Worm (Caenorhabditis elegans) whole organism, L2 larva: ENCODE measurements around the gene myrf-1.

Experiments used
- F13H6.1 ChIP-seq: sonication (generic microtip); optimal IDR thresholded peaks from 2 replicates; lab custom pipeline; 2016; ENCODE audit warnings: missing genetic modification characterization, missing compliant biosample characterization
- aly-2 ChIP-seq: fragments of 150-350 bp; optimal IDR thresholded peaks from 2 replicates; lab custom pipeline; 2014; ENCODE audit warnings: missing biosample characterization, missing genetic modification characterization
- fos-1 ChIP-seq: fragments of 150-350 bp; optimal IDR thresholded peaks from 2 replicates; lab custom pipeline; 2014; ENCODE audit warnings: missing biosample characterization, missing genetic modification characterization
- lin-11 ChIP-seq: fragments of 150-350 bp; sonication (generic microtip); optimal IDR thresholded peaks from 2 replicates; lab custom pipeline; 2014; ENCODE audit warnings: missing biosample characterization, missing genetic modification characterization, inconsistent platforms, mixed read lengths
- nhr-11 ChIP-seq: fragments of 150-350 bp; optimal IDR thresholded peaks from 2 replicates; lab custom pipeline; 2014; ENCODE audit warnings: missing biosample characterization, missing genetic modification characterization
- snpc-4 ChIP-seq: fragments of 150-350 bp; optimal IDR thresholded peaks from 2 replicates; lab custom pipeline; 2014; ENCODE audit warnings: missing biosample characterization, missing genetic modification characterization
- unc-39 ChIP-seq: fragments of 150-350 bp; optimal IDR thresholded peaks from 2 replicates; lab custom pipeline; 2014; ENCODE audit warnings: missing biosample characterization, missing genetic modification characterization

DNA sequence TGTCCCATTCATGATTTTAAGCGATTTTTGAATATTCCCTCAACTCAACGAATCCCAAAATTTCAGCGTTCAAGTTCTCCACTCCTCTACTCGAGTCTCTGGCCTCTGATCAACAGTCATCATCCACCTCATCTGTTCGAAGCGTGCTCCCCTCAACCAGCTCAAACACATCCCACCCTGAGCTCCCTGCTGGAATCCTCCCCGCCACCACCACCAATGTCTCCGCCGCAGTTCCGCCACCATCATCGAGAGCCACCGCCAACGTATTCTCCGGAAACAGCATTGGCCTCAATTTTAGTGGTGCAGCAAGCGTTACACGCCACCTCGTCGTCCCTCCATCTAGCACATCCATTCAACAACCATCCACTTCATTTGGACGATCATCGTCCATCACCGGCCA, 29.3 kb upstream of the myrf-1 start:
- TF ChIP-seq F13H6.1 (tag; lab: Kevin White, UChicago) (no peak), fos-1 (tag; lab: Kevin White, UChicago) (no peak), nhr-11 (no peak), aly-2 (tag; lab: Kevin White, UChicago) (no peak), unc-39 (no peak), lin-11 (no peak), snpc-4 (tag; lab: Kevin White, UChicago) (no peak)
